Worm (Caenorhabditis elegans) whole organism, midembryonic: ENCODE results near the gene F22B7.9.

Source experiments
- T22C8.4 ChIP-seq: fragments of 200-800 bp; sonication (Bioruptor generic); IDR thresholded peaks from 2 replicates; pipeline ENCODE4 v1.3.6; 2022; ENCODE audit warnings: missing genetic modification characterization, missing compliant biosample characterization
- cog-1 ChIP-seq: sonication (generic microtip); optimal IDR thresholded peaks from 2 replicates; lab custom pipeline; 2016; ENCODE audit warnings: missing genetic modification characterization, missing compliant biosample characterization
- flt-1 ChIP-seq: fragments of 200-800 bp; sonication (Bioruptor generic); IDR thresholded peaks from 2 replicates; pipeline ENCODE4 v1.3.6; 2022; ENCODE audit warnings: missing genetic modification characterization, missing compliant biosample characterization
- klf-2 ChIP-seq: fragments of 200-800 bp; sonication (Bioruptor generic); conservative IDR thresholded peaks from 2 replicates; pipeline ENCODE4 v1.3.6; 2022; ENCODE audit warnings: missing genetic modification reagents, missing genetic modification characterization, missing compliant biosample characterization
- med-1 ChIP-seq: sonication (generic microtip); optimal IDR thresholded peaks from 2 replicates; lab custom pipeline; 2017; ENCODE audit warnings: missing genetic modification characterization, mild to moderate bottlenecking, missing compliant biosample characterization, antibody characterized with exemption, missing genetic modification reagents; ENCODE audit not compliant: insufficient read depth
- ref-1 ChIP-seq: fragments of 200-800 bp; sonication (Bioruptor generic); conservative IDR thresholded peaks from 2 replicates; pipeline ENCODE4 v1.3.6; 2022; ENCODE audit warnings: missing genetic modification reagents, missing genetic modification characterization, missing compliant biosample characterization
- tab-1 ChIP-seq: fragments of 200-800 bp; sonication (Bioruptor generic); IDR thresholded peaks from 2 replicates; pipeline ENCODE4 v1.3.6; 2022; ENCODE audit warnings: missing genetic modification characterization, missing compliant biosample characterization
- ztf-23 ChIP-seq: fragments of 200-800 bp; sonication (Bioruptor generic); IDR thresholded peaks from 2 replicates; pipeline ENCODE4 v1.3.6; 2022; ENCODE audit warnings: missing genetic modification reagents, missing genetic modification characterization, missing compliant biosample characterization
- ztf-29 ChIP-seq: fragments of 200-800 bp; sonication (Bioruptor generic); IDR thresholded peaks from 2 replicates; pipeline ENCODE4 v1.3.6; 2022; ENCODE audit warnings: missing genetic modification reagents, missing genetic modification characterization, missing compliant biosample characterization

The F22B7.9 gene

ce11 chrIII:8611282-8611681 is 42.4 kb downstream of the F22B7.9 start:
- TF ChIP-seq ref-1 (no peak), klf-2 (GFP tag; lab: Robert Waterston, UW) (no peak)

- no peak for TF ChIP-seq tab-1 (GFP tag; lab: Robert Waterston, UW)
Measured at ce11 chrIII:8609683-8610082, 44.0 kb downstream of the F22B7.9 start, which contains the start of gene C06E1.9. C06E1.9 (minus strand) TSS chrIII:8609783.

ce11 chrIII:8605532-8605931 is 48.2 kb downstream of the F22B7.9 start, which contains the start of gene C06E1.1:
C06E1.1 (plus strand) TSS chrIII:8605832.
- TF ChIP-seq T22C8.4 (GFP tag; lab: Robert Waterston, UW) (no peak), klf-2 (GFP tag; lab: Robert Waterston, UW) (no peak), med-1 (GFP tag; lab: Kevin White, UChicago) (no peak), ref-1 (no peak), cog-1 (tag; lab: Kevin White, UChicago) (no peak), tab-1 (GFP tag; lab: Robert Waterston, UW) (no peak), ztf-23 (no peak), flt-1 (no peak), ztf-29 (GFP tag; lab: Robert Waterston, UW) (no peak)
